Worm (Caenorhabditis elegans): Measurements from ENCODE around the gene Y80D4G.2.

- TF ChIP-seq him-1 (tag; optimal IDR thresholded peaks at IDR 0.05) (peak; percentile 59), dao-5 (tag; optimal IDR thresholded peaks at IDR 0.05) (no peak), W03F9.2 (tag; optimal IDR thresholded peaks at IDR 0.05) (peak; percentile 81)
Observed at ce11 chrIII:7572781-7573400, 21.5 kb downstream of the Y80D4G.2 start, which contains the start of the genes rpl-9 and lpd-7.
